Worm (Caenorhabditis elegans) whole organism, mixed stage, embryonic: ENCODE data around the gene srbc-67.

Experiments used
- mab-5 ChIP-seq: fragments of 150-350 bp; optimal IDR thresholded peaks from 2 replicates; lab custom pipeline; 2014; ENCODE audit warnings: missing biosample characterization, missing genetic modification characterization
- ztf-11 ChIP-seq: fragments of 150-350 bp; optimal IDR thresholded peaks from 2 replicates; lab custom pipeline; 2014; ENCODE audit warnings: missing biosample characterization, missing genetic modification characterization

ce11 chrV:3548798-3549197 lies 7.8 kb upstream of the srbc-67 start, which contains the start of gene srw-130:
- TF ChIP-seq mab-5 (tag; lab: Kevin White, UChicago) (no peak), ztf-11 (tag; lab: Kevin White, UChicago) (no peak)
